Fruit fly (Drosophila melanogaster) whole organism, embryonic: ENCODE measurements around the gene Apt1.

Source experiments
- Bteb2 ChIP-seq: fragments of 200-800 bp; sonication (Bioruptor generic); optimal IDR thresholded peaks from 2 replicates; lab custom pipeline; 2016; ENCODE audit warnings: missing biosample characterization, missing genetic modification characterization
- CG10267 ChIP-seq: fragments of 200-800 bp; sonication (Bioruptor generic); optimal IDR thresholded peaks from 2 replicates; lab custom pipeline; 2018; ENCODE audit warnings: missing biosample characterization, mild to moderate bottlenecking, missing genetic modification characterization, moderate library complexity
- CG10431 ChIP-seq: fragments of 200-800 bp; sonication (Bioruptor generic); optimal IDR thresholded peaks from 3 replicates; lab custom pipeline; 2018; ENCODE audit warnings: missing biosample characterization, mild to moderate bottlenecking, missing genetic modification characterization
- CG11093 ChIP-seq: fragments of 200-800 bp; sonication (Bioruptor generic); IDR thresholded peaks from 3 replicates; pipeline ENCODE4 v1.3.6; 2022; ENCODE audit warnings: missing biosample characterization, missing genetic modification characterization
- CG12104 ChIP-seq: fragments of 200-800 bp; sonication (Bioruptor generic); optimal IDR thresholded peaks from 3 replicates; lab custom pipeline; 2016; ENCODE audit warnings: missing biosample characterization, missing genetic modification characterization
- CG13894 ChIP-seq: fragments of 200-800 bp; sonication (Bioruptor generic); optimal IDR thresholded peaks from 3 replicates; lab custom pipeline; 2018; ENCODE audit warnings: missing biosample characterization, mild to moderate bottlenecking, missing genetic modification characterization, moderate library complexity
- CG14965 ChIP-seq: fragments of 200-800 bp; sonication (Bioruptor generic); optimal IDR thresholded peaks from 2 replicates; lab custom pipeline; 2016; ENCODE audit warnings: missing biosample characterization, missing genetic modification characterization, borderline replicate concordance
- CG15479 ChIP-seq: fragments of 200-800 bp; sonication (Bioruptor generic); optimal IDR thresholded peaks from 3 replicates; lab custom pipeline; 2019; ENCODE audit warnings: missing biosample characterization, mild to moderate bottlenecking, missing genetic modification characterization, moderate library complexity
- CG1603 ChIP-seq: fragments of 200-800 bp; sonication (Bioruptor generic); optimal IDR thresholded peaks from 2 replicates; lab custom pipeline; 2019; ENCODE audit warnings: missing biosample characterization, mild to moderate bottlenecking, missing genetic modification characterization, moderate library complexity
- CG2199 ChIP-seq: fragments of 200-800 bp; sonication (Bioruptor generic); IDR thresholded peaks from 3 replicates; pipeline ENCODE4 v1.3.6; 2022; ENCODE audit warnings: missing biosample characterization, missing genetic modification characterization
- CG2202 ChIP-seq: fragments of 200-800 bp; sonication (Bioruptor generic); optimal IDR thresholded peaks from 2 replicates; lab custom pipeline; 2018; ENCODE audit warnings: missing biosample characterization, mild to moderate bottlenecking, missing genetic modification characterization
- CG2889 ChIP-seq: fragments of 200-800 bp; sonication (Bioruptor generic); IDR thresholded peaks from 3 replicates; pipeline ENCODE4 v1.3.6; 2022; ENCODE audit warnings: missing biosample characterization, missing genetic modification characterization
- CG30431 ChIP-seq: fragments of 200-800 bp; sonication (Bioruptor generic); optimal IDR thresholded peaks from 2 replicates; lab custom pipeline; 2017; ENCODE audit warnings: missing biosample characterization, missing genetic modification characterization
- CG7372 ChIP-seq: fragments of 200-800 bp; sonication (Bioruptor generic); IDR thresholded peaks from 2 replicates; pipeline ENCODE4 v1.3.6; 2022; ENCODE audit warnings: missing biosample characterization, missing genetic modification characterization
- CG9215 ChIP-seq: fragments of 200-800 bp; sonication (Bioruptor generic); IDR thresholded peaks from 2 replicates; pipeline ENCODE4 v1.3.6; 2022; ENCODE audit warnings: missing biosample characterization, missing genetic modification characterization
- CHES-1-like ChIP-seq: fragments of 200-800 bp; sonication (Bioruptor generic); optimal IDR thresholded peaks from 2 replicates; lab custom pipeline; 2016; ENCODE audit warnings: missing biosample characterization, missing genetic modification characterization
- CoRest ChIP-seq: fragments of 200-800 bp; sonication (Bioruptor generic); optimal IDR thresholded peaks from 3 replicates; lab custom pipeline; 2018; ENCODE audit warnings: missing biosample characterization, mild to moderate bottlenecking, missing genetic modification characterization, moderate library complexity
- Dek ChIP-seq: fragments of 200-800 bp; sonication (Bioruptor generic); optimal IDR thresholded peaks from 3 replicates; lab custom pipeline; 2019; ENCODE audit warnings: missing biosample characterization, mild to moderate bottlenecking, missing genetic modification characterization, moderate library complexity
- Dll ChIP-seq: fragments of 200-800 bp; sonication (Bioruptor generic); IDR thresholded peaks from 4 replicates; pipeline ENCODE4 v1.3.6; 2022; ENCODE audit warnings: missing biosample characterization, missing genetic modification characterization; ENCODE audit not compliant: partially characterized antibody
- Doc3 ChIP-seq: fragments of 200-800 bp; sonication (Bioruptor generic); IDR thresholded peaks from 3 replicates; pipeline ENCODE4 v1.3.6; 2022; ENCODE audit warnings: missing biosample characterization, missing genetic modification characterization; ENCODE audit not compliant: partially characterized antibody
- Dref ChIP-seq: fragments of 200-800 bp; sonication (Bioruptor generic); IDR thresholded peaks from 2 replicates; pipeline ENCODE4 v1.3.6; 2022; ENCODE audit warnings: missing biosample characterization, missing genetic modification characterization
- Jarid2 ChIP-seq: fragments of 200-800 bp; sonication (Bioruptor generic); optimal IDR thresholded peaks from 3 replicates; lab custom pipeline; 2017; ENCODE audit warnings: mild to moderate bottlenecking, missing biosample characterization, missing genetic modification reagents, missing genetic modification characterization
- MBD-R2 ChIP-seq: fragments of 200-800 bp; sonication (Bioruptor generic); IDR thresholded peaks from 2 replicates; pipeline ENCODE4 v1.3.6; 2022; ENCODE audit warnings: missing biosample characterization, missing genetic modification characterization
- Mes4 ChIP-seq: fragments of 200-800 bp; sonication (Bioruptor generic); optimal IDR thresholded peaks from 2 replicates; lab custom pipeline; 2016; ENCODE audit warnings: missing biosample characterization, missing genetic modification characterization
- Myb ChIP-seq: fragments of 200-800 bp; sonication (Bioruptor generic); optimal IDR thresholded peaks from 2 replicates; lab custom pipeline; 2016; ENCODE audit warnings: missing biosample characterization, missing genetic modification characterization
- Neu2 ChIP-seq: fragments of 200-800 bp; sonication (Bioruptor generic); optimal IDR thresholded peaks from 3 replicates; lab custom pipeline; 2016; ENCODE audit warnings: missing biosample characterization, missing genetic modification characterization, borderline replicate concordance
- Oli ChIP-seq: fragments of 200-800 bp; sonication (Bioruptor generic); optimal IDR thresholded peaks from 2 replicates; lab custom pipeline; 2018; ENCODE audit warnings: missing biosample characterization, mild to moderate bottlenecking, missing genetic modification characterization, moderate library complexity
- Ravus ChIP-seq: fragments of 200-800 bp; sonication (Bioruptor generic); IDR thresholded peaks from 2 replicates; pipeline ENCODE4 v1.3.6; 2022; ENCODE audit warnings: missing biosample characterization, missing genetic modification characterization
- Sox102F ChIP-seq: fragments of 200-800 bp; sonication (Bioruptor generic); optimal IDR thresholded peaks from 2 replicates; lab custom pipeline; 2018; ENCODE audit warnings: missing biosample characterization, mild to moderate bottlenecking, missing genetic modification characterization, moderate library complexity
- Xrp1 ChIP-seq: fragments of 200-800 bp; sonication (Bioruptor generic); IDR thresholded peaks from 2 replicates; pipeline ENCODE4 v1.3.6; 2022; ENCODE audit warnings: missing biosample characterization, missing genetic modification characterization
- bigmax ChIP-seq: fragments of 200-800 bp; sonication (Bioruptor generic); optimal IDR thresholded peaks from 2 replicates; lab custom pipeline; 2018; ENCODE audit warnings: missing biosample characterization, mild to moderate bottlenecking, missing genetic modification characterization
- caup ChIP-seq: fragments of 200-800 bp; sonication (Bioruptor generic); optimal IDR thresholded peaks from 3 replicates; lab custom pipeline; 2017; ENCODE audit warnings: missing biosample characterization, mild to moderate bottlenecking, missing genetic modification characterization, moderate library complexity; ENCODE audit not compliant: severe bottlenecking
- corto ChIP-seq: fragments of 200-800 bp; sonication (Bioruptor generic); optimal IDR thresholded peaks from 2 replicates; lab custom pipeline; 2016; ENCODE audit warnings: missing biosample characterization, mild to moderate bottlenecking, missing genetic modification characterization, moderate library complexity
- dati ChIP-seq: fragments of 200-800 bp; sonication (Bioruptor generic); IDR thresholded peaks from 2 replicates; pipeline ENCODE4 v1.3.6; 2022; ENCODE audit warnings: missing biosample characterization, missing genetic modification characterization
- fd102C ChIP-seq: fragments of 200-800 bp; sonication (Bioruptor generic); optimal IDR thresholded peaks from 2 replicates; lab custom pipeline; 2018; ENCODE audit warnings: missing biosample characterization, mild to moderate bottlenecking, missing genetic modification characterization, moderate library complexity
- jing ChIP-seq: fragments of 200-800 bp; sonication (Bioruptor generic); optimal IDR thresholded peaks from 2 replicates; lab custom pipeline; 2018; ENCODE audit warnings: missing biosample characterization, mild to moderate bottlenecking, missing genetic modification characterization
- klu ChIP-seq: fragments of 200-800 bp; sonication (Bioruptor generic); IDR thresholded peaks from 2 replicates; pipeline ENCODE4 v1.3.6; 2022; ENCODE audit warnings: missing biosample characterization, missing genetic modification characterization
- lilli ChIP-seq: fragments of 200-800 bp; sonication (Bioruptor generic); optimal IDR thresholded peaks from 3 replicates; lab custom pipeline; 2016; ENCODE audit warnings: missing biosample characterization, missing genetic modification characterization
- lola ChIP-seq, 3 experiments: fragments of >200 bp in 2 of 3; fragments of 200-800 bp in 1 of 3; sonication (Bioruptor generic) in 1 of 3; optimal IDR thresholded peaks; 2 replicates each; lab custom pipeline; 2017 to 2019; ENCODE audit warnings: missing biosample characterization in 3 of 3, missing genetic modification characterization in 3 of 3, mild to moderate bottlenecking in 1 of 3, moderate library complexity in 1 of 3
- maf-S ChIP-seq: fragments of 200-800 bp; sonication (Bioruptor generic); optimal IDR thresholded peaks from 2 replicates; lab custom pipeline; 2016; ENCODE audit warnings: missing biosample characterization, missing genetic modification characterization
- onecut ChIP-seq: fragments of 200-800 bp; sonication (Bioruptor generic); IDR thresholded peaks from 2 replicates; pipeline ENCODE4 v1.3.6; 2022; ENCODE audit warnings: missing biosample characterization, missing genetic modification characterization
- pb ChIP-seq: fragments of 200-800 bp; sonication (Bioruptor generic); optimal IDR thresholded peaks from 3 replicates; lab custom pipeline; 2016; ENCODE audit warnings: missing biosample characterization, missing genetic modification characterization
- pros ChIP-seq: fragments of 200-800 bp; sonication (Bioruptor generic); optimal IDR thresholded peaks from 3 replicates; lab custom pipeline; 2019; ENCODE audit warnings: missing biosample characterization, mild to moderate bottlenecking, missing genetic modification characterization, moderate library complexity
- pzg ChIP-seq: fragments of 200-800 bp; sonication (Bioruptor generic); optimal IDR thresholded peaks from 3 replicates; lab custom pipeline; 2018; ENCODE audit warnings: missing biosample characterization, mild to moderate bottlenecking, missing genetic modification characterization, moderate library complexity
- salm ChIP-seq: fragments of 200-800 bp; sonication (Bioruptor generic); optimal IDR thresholded peaks from 2 replicates; lab custom pipeline; 2018; ENCODE audit warnings: missing biosample characterization, mild to moderate bottlenecking, missing genetic modification characterization
- sens ChIP-seq: fragments of 200-800 bp; sonication (Bioruptor generic); peaks from one replicate; lab custom pipeline; 2016; ENCODE audit warnings: missing biosample characterization, missing genetic modification characterization
- so ChIP-seq: fragments of 200-800 bp; sonication (Bioruptor generic); IDR thresholded peaks from 3 replicates; pipeline ENCODE4 v1.3.6; 2022; ENCODE audit warnings: missing biosample characterization, missing genetic modification characterization
- stwl ChIP-seq: fragments of 200-800 bp; sonication (Bioruptor generic); optimal IDR thresholded peaks from 3 replicates; lab custom pipeline; 2018; ENCODE audit warnings: missing biosample characterization, mild to moderate bottlenecking, missing genetic modification characterization, moderate library complexity
- tna ChIP-seq: fragments of 200-800 bp; sonication (Bioruptor generic); IDR thresholded peaks from 2 replicates; pipeline ENCODE4 v1.3.6; 2022; ENCODE audit warnings: missing biosample characterization, missing genetic modification characterization; ENCODE audit not compliant: partially characterized antibody
- ttk ChIP-seq: fragments of 200-800 bp; sonication (Bioruptor generic); IDR thresholded peaks from 2 replicates; pipeline ENCODE4 v2.1.2; 2022; ENCODE audit warnings: missing biosample characterization, missing genetic modification characterization
- tx ChIP-seq: fragments of 200-800 bp; sonication (Bioruptor generic); optimal IDR thresholded peaks from 2 replicates; lab custom pipeline; 2016; ENCODE audit warnings: missing biosample characterization, missing genetic modification characterization

Gene Apt1

dm6 chr3L:11630684-11631083, 2.8 kb downstream of the Apt1 start (continued):
- TF ChIP-seq Oli (tag; lab: Kevin White, UChicago), result no peak
- TF ChIP-seq CG9215 (GFP tag; lab: Robert Waterston, UW), result no peak
- no peak for TF ChIP-seq CG12104 (GFP tag; lab: Kevin White, UChicago)
- no peak for TF ChIP-seq Ravus (GFP tag; lab: Robert Waterston, UW)
- TF ChIP-seq CHES-1-like, result no peak
- peak; percentile 68 for TF ChIP-seq Dref (GFP tag; lab: Robert Waterston, UW)
- no peak for TF ChIP-seq dati (GFP tag; lab: Robert Waterston, UW)
- peak; percentile 61 for TF ChIP-seq pzg (GFP tag; lab: Kevin White, UChicago)
- TF ChIP-seq Xrp1 (GFP tag; lab: Robert Waterston, UW), result no peak
- TF ChIP-seq Doc3, result 0 out of 3 replicates have a peak, but pooled peaks have one; percentile 36
- TF ChIP-seq CG7372 (GFP tag; lab: Robert Waterston, UW), result no peak
- no peak for TF ChIP-seq onecut (GFP tag; lab: Robert Waterston, UW)
- TF ChIP-seq CG15479 (GFP tag; lab: Kevin White, UChicago), result no peak
- TF ChIP-seq caup (GFP tag; lab: Kevin White, UChicago), result no peak
- TF ChIP-seq salm (tag; lab: Kevin White, UChicago), result no peak
- TF ChIP-seq CG14965 (GFP tag; lab: Kevin White, UChicago), result no peak
- no peak for TF ChIP-seq CG2199 (GFP tag; lab: Robert Waterston, UW)
- TF ChIP-seq bigmax, result no peak
- no peak for TF ChIP-seq pb (GFP tag; lab: Kevin White, UChicago)
- TF ChIP-seq Myb, result peak; percentile 96
- no peak for TF ChIP-seq Mes4 (GFP tag; lab: Kevin White, UChicago)
- no peak for TF ChIP-seq CG30431
- no peak for TF ChIP-seq CG10431 (GFP tag; lab: Kevin White, UChicago)
- peak; percentile 81 for TF ChIP-seq stwl (tag; lab: Kevin White, UChicago)
- TF ChIP-seq CG10267 (tag; lab: Kevin White, UChicago), result peak; percentile 93
- no peak for TF ChIP-seq jing (GFP tag; lab: Kevin White, UChicago)
- TF ChIP-seq CG13894, result no peak
- TF ChIP-seq maf-S (GFP tag; lab: Kevin White, UChicago), result no peak
- TF ChIP-seq MBD-R2 (GFP tag; lab: Robert Waterston, UW), result 0 out of 2 replicates have a peak, but pooled peaks have one; percentile 10
- no peak for TF ChIP-seq lola (GFP tag; optimal IDR thresholded peaks at IDR 0.05; lab: Kevin White, UChicago)
- peak; percentile 32 for TF ChIP-seq sens (GFP tag; lab: Kevin White, UChicago)
- TF ChIP-seq Bteb2 (GFP tag; lab: Kevin White, UChicago), result no peak
- no peak for TF ChIP-seq lilli (GFP tag; lab: Kevin White, UChicago)
- TF ChIP-seq tx (GFP tag; lab: Kevin White, UChicago), result no peak
- no peak for TF ChIP-seq klu
- TF ChIP-seq Dek, result no peak
- TF ChIP-seq Jarid2 (GFP tag; lab: Kevin White, UChicago), result no peak
- TF ChIP-seq CG1603 (tag; lab: Kevin White, UChicago), result peak; percentile 5
- TF ChIP-seq Dll (GFP tag; lab: Robert Waterston, UW), result peak; percentile 32; the same call in 1 of the 4 replicates
- TF ChIP-seq tna (GFP tag; lab: Robert Waterston, UW), result no peak
- TF ChIP-seq Neu2, result no peak
- no peak for TF ChIP-seq fd102C (GFP tag; lab: Kevin White, UChicago)
- TF ChIP-seq CG2889 (GFP tag; lab: Robert Waterston, UW), result no peak
- no peak for TF ChIP-seq so (GFP tag; lab: Robert Waterston, UW)
- no peak for TF ChIP-seq corto (GFP tag; lab: Kevin White, UChicago)
- no peak for TF ChIP-seq CoRest (tag; lab: Kevin White, UChicago)
- TF ChIP-seq CG2202, result no peak
- no peak for TF ChIP-seq CG11093 (GFP tag; lab: Robert Waterston, UW)
- TF ChIP-seq Sox102F (GFP tag; lab: Kevin White, UChicago), result no peak
- TF ChIP-seq pros (GFP tag; lab: Kevin White, UChicago), result no peak
- TF ChIP-seq ttk (GFP tag; lab: Robert Waterston, UW), result no peak
